Worm (Caenorhabditis elegans) whole organism, early embryonic: Measurements from ENCODE around the gene dnj-16.

Experiments used
- hmbx-1 ChIP-seq: sonication (generic microtip); optimal IDR thresholded peaks from 2 replicates; lab custom pipeline; 2016; ENCODE audit warnings: mild to moderate bottlenecking, missing genetic modification characterization, missing compliant biosample characterization
- tra-4 ChIP-seq: sonication (generic microtip); optimal IDR thresholded peaks from 2 replicates; lab custom pipeline; 2017; ENCODE audit warnings: missing genetic modification characterization, missing compliant biosample characterization

ce11 chrIII:4234642-4235295, 43.8 kb downstream of the dnj-16 start:
- TF ChIP-seq hmbx-1 (tag; lab: Kevin White, UChicago), result no peak
- TF ChIP-seq tra-4 (tag; lab: Kevin White, UChicago), result no peak
